Worm (Caenorhabditis elegans) whole organism, L4 larva: Measurements from ENCODE around the gene M151.2.
A peak's percentile ranks its signal among the peaks of the same experiment; 100 is the strongest.

Experiments used
- D1046.2 ChIP-seq: fragments of 200-800 bp; sonication (Bioruptor generic); IDR thresholded peaks from 2 replicates; pipeline ENCODE4 v1.3.6; 2022; ENCODE audit warnings: missing genetic modification characterization, missing compliant biosample characterization
- F44E2.7 ChIP-seq: fragments of 200-800 bp; sonication (Bioruptor generic); IDR thresholded peaks from 2 replicates; pipeline ENCODE4 v2.1.2; 2022; ENCODE audit warnings: missing genetic modification characterization, missing compliant biosample characterization
- F49E8.2 ChIP-seq: sonication (generic microtip); optimal IDR thresholded peaks from 2 replicates; lab custom pipeline; 2016; ENCODE audit warnings: missing compliant biosample characterization, mild to moderate bottlenecking, missing genetic modification characterization, borderline replicate concordance
- T20F7.1 ChIP-seq: fragments of 200-800 bp; sonication (Bioruptor generic); optimal IDR thresholded peaks from 2 replicates; lab custom pipeline; 2018; ENCODE audit warnings: mild to moderate bottlenecking, missing genetic modification characterization, missing compliant biosample characterization
- Y5F2A.4 ChIP-seq: fragments of 200-800 bp; sonication (Bioruptor generic); optimal IDR thresholded peaks from 2 replicates; lab custom pipeline; 2018; ENCODE audit warnings: mild to moderate bottlenecking, missing genetic modification characterization, missing compliant biosample characterization
- Y75B8A.6 ChIP-seq: fragments of 200-800 bp; sonication (Bioruptor generic); IDR thresholded peaks from 2 replicates; pipeline ENCODE4 v1.3.6; 2022; ENCODE audit warnings: missing genetic modification reagents, missing genetic modification characterization, missing compliant biosample characterization
- ZK337.2 ChIP-seq: fragments of 200-800 bp; sonication (Bioruptor generic); IDR thresholded peaks from 2 replicates; pipeline ENCODE4 v1.3.6; 2022; ENCODE audit warnings: missing genetic modification reagents, missing genetic modification characterization, missing compliant biosample characterization
- aha-1 ChIP-seq: fragments of 150-350 bp; peaks from one replicate; lab custom pipeline; 2014; ENCODE audit warnings: missing biosample characterization, missing genetic modification characterization
- attf-4 ChIP-seq: sonication (generic microtip); optimal IDR thresholded peaks from 3 replicates; lab custom pipeline; 2017; ENCODE audit warnings: missing biosample characterization, missing genetic modification characterization
- ceh-82 ChIP-seq: sonication (generic microtip); optimal IDR thresholded peaks from 2 replicates; lab custom pipeline; 2017; ENCODE audit warnings: missing biosample characterization, missing genetic modification characterization
- daf-8 ChIP-seq: fragments of 200-800 bp; sonication (Bioruptor generic); IDR thresholded peaks from 2 replicates; pipeline ENCODE4 v1.3.6; 2022; ENCODE audit warnings: missing genetic modification characterization, missing compliant biosample characterization
- duxl-1 ChIP-seq: sonication (generic microtip); optimal IDR thresholded peaks from 2 replicates; lab custom pipeline; 2016; ENCODE audit warnings: mild to moderate bottlenecking, missing genetic modification characterization, moderate library complexity, missing compliant biosample characterization; ENCODE audit not compliant: poor library complexity
- egl-43 ChIP-seq: fragments of 200-800 bp; sonication (Bioruptor generic); IDR thresholded peaks from 2 replicates; pipeline ENCODE4 v1.3.6; 2022; ENCODE audit warnings: missing genetic modification reagents, missing genetic modification characterization, missing compliant biosample characterization
- fkh-10 ChIP-seq: fragments of 150-350 bp; optimal IDR thresholded peaks from 2 replicates; lab custom pipeline; 2014; ENCODE audit warnings: missing biosample characterization, missing genetic modification reagents, missing genetic modification characterization
- gei-8 ChIP-seq: fragments of 200-800 bp; sonication (Bioruptor generic); optimal IDR thresholded peaks from 2 replicates; lab custom pipeline; 2018; ENCODE audit warnings: mild to moderate bottlenecking, missing genetic modification characterization, missing compliant biosample characterization
- hlh-11 ChIP-seq: fragments of 200-800 bp; sonication (Bioruptor generic); optimal IDR thresholded peaks from 2 replicates; lab custom pipeline; 2018; ENCODE audit warnings: mild to moderate bottlenecking, missing genetic modification characterization, missing compliant biosample characterization
- hlh-30 ChIP-seq: sonication (generic microtip); optimal IDR thresholded peaks from 2 replicates; lab custom pipeline; 2017; ENCODE audit warnings: antibody characterized with exemption, mild to moderate bottlenecking, missing genetic modification characterization, missing compliant biosample characterization; ENCODE audit not compliant: insufficient read depth
- lin-38 ChIP-seq: fragments of 200-800 bp; sonication (Bioruptor generic); IDR thresholded peaks from 2 replicates; pipeline ENCODE4 v1.3.6; 2022; ENCODE audit warnings: missing genetic modification reagents, missing genetic modification characterization, missing compliant biosample characterization
- lsy-2 ChIP-seq, 2 experiments: fragments of 150-350 bp in 1 of 2; sonication (generic microtip) in 1 of 2; optimal IDR thresholded peaks; 2 replicates each; lab custom pipeline; 2014 to 2017; ENCODE audit warnings: missing biosample characterization in 2 of 2, missing genetic modification characterization in 2 of 2
- madf-5 ChIP-seq, 2 experiments: fragments of 200-800 bp; sonication (Bioruptor generic); IDR thresholded peaks; 2 replicates each; pipeline ENCODE4 v1.3.6; 2022; ENCODE audit warnings: missing compliant biosample characterization in 2 of 2, missing genetic modification characterization in 2 of 2
- madf-9 ChIP-seq: fragments of 200-800 bp; sonication (Bioruptor generic); conservative IDR thresholded peaks from 2 replicates; pipeline ENCODE4 v1.3.6; 2022; ENCODE audit warnings: missing genetic modification reagents, missing genetic modification characterization, missing compliant biosample characterization
- mep-1 ChIP-seq: fragments of 150-350 bp; sonication (generic microtip); optimal IDR thresholded peaks from 3 replicates; lab custom pipeline; 2014; ENCODE audit warnings: missing biosample characterization, missing genetic modification characterization
- mxl-2 ChIP-seq: fragments of 200-800 bp; sonication (Bioruptor generic); conservative IDR thresholded peaks from 2 replicates; pipeline ENCODE4 v1.3.6; 2022; ENCODE audit warnings: missing genetic modification reagents, missing genetic modification characterization, missing compliant biosample characterization
- nhr-48 ChIP-seq: sonication (generic microtip); optimal IDR thresholded peaks from 2 replicates; lab custom pipeline; 2016; ENCODE audit warnings: mild to moderate bottlenecking, missing genetic modification characterization, missing compliant biosample characterization
- nhr-77 ChIP-seq: fragments of 150-350 bp; optimal IDR thresholded peaks from 2 replicates; lab custom pipeline; 2014; ENCODE audit warnings: missing biosample characterization, missing genetic modification characterization
- saeg-2 ChIP-seq: fragments of 200-800 bp; sonication (Bioruptor generic); IDR thresholded peaks from 2 replicates; pipeline ENCODE4 v1.3.6; 2022; ENCODE audit warnings: missing genetic modification reagents, missing genetic modification characterization, missing compliant biosample characterization
- sdz-12 ChIP-seq: fragments of 200-800 bp; sonication (Bioruptor generic); optimal IDR thresholded peaks from 2 replicates; lab custom pipeline; 2018; ENCODE audit warnings: mild to moderate bottlenecking, missing genetic modification characterization, missing compliant biosample characterization
- snpc-1.2 ChIP-seq: fragments of 200-800 bp; sonication (Bioruptor generic); IDR thresholded peaks from 2 replicates; pipeline ENCODE4 v1.3.6; 2022; ENCODE audit warnings: missing genetic modification reagents, missing genetic modification characterization, missing compliant biosample characterization
- snpc-4 ChIP-seq: fragments of 150-350 bp; optimal IDR thresholded peaks from 2 replicates; lab custom pipeline; 2014; ENCODE audit warnings: missing biosample characterization, missing genetic modification characterization
- spr-3 ChIP-seq: fragments of 200-800 bp; sonication (Bioruptor generic); optimal IDR thresholded peaks from 2 replicates; lab custom pipeline; 2018; ENCODE audit warnings: mild to moderate bottlenecking, missing genetic modification characterization, missing compliant biosample characterization
- unc-130 ChIP-seq: sonication (generic microtip); optimal IDR thresholded peaks from 2 replicates; lab custom pipeline; 2016; ENCODE audit warnings: missing genetic modification reagents, missing genetic modification characterization, missing compliant biosample characterization
- unc-62 ChIP-seq, 3 experiments: fragments of 150-350 bp in 1 of 3; sonication (generic microtip); optimal IDR thresholded peaks in 2 of 3; peaks in 1 of 3; 1 replicate in 1 of 3; 2 replicates in 2 of 3; lab custom pipeline; 2014 to 2017; ENCODE audit warnings: missing biosample characterization in 3 of 3, missing genetic modification characterization in 3 of 3, missing genetic modification reagents in 3 of 3, missing genotype in 1 of 3
- zfp-2 ChIP-seq: sonication (generic microtip); optimal IDR thresholded peaks from 2 replicates; lab custom pipeline; 2016; ENCODE audit warnings: mild to moderate bottlenecking, missing genetic modification characterization, missing compliant biosample characterization

The M151.2 gene

DNA sequence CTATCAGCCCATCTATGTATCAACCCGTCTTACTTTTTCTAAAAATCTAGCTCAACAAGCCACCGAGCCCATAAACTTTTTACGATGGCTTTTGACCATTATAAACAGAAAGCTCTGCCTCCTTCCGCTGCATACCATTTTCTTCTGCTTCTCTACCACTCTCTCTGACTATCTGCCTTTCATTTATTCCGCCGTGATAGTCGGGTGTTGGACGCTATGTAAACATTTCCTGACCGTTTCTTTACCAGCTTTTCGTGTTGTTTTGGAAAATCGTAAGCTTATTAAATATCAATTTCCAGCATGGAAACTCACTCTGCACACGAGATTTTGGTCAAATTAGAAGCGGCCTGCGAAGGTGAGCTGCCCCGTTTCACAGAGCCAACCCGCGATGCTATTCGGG is 13.4 kb upstream of the M151.2 start, which contains the start of gene F40E12.1:
Gene F40E12.1 (plus strand): TSS at position 301 of the 400 bp plus-strand sequence.
- TF ChIP-seq Y75B8A.6 (no peak), F49E8.2 (tag; lab: Kevin White, UChicago) (no peak), D1046.2 (no peak), gei-8 (GFP tag; lab: Kevin White, UChicago) (no peak), snpc-1.2 (no peak), hlh-30 (tag; lab: Kevin White, UChicago) (no peak), unc-130 (GFP tag; lab: Kevin White, UChicago) (no peak), hlh-11 (no peak)

DNA sequence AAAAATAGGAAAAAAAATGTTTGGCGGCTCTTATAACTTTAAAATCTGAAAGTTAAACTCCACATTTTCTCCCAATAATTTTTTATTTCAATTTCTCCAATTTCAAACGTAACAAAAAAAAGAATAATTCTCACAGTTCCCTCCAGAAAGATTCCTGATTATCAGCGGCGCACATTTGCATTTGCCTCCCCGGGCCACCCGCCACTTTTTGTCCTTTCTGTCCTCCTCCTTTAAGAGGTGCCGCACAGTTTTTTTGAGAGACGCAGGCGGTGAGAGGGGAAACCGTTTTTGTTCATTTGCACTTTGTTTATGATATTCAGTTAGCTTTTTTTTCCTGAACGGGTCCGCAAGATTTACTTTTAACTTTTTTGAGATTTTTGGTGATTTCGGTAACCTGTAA is 10.0 kb upstream of the M151.2 start:
- TF ChIP-seq aha-1 (peak; percentile 48), nhr-48 (tag; lab: Kevin White, UChicago) (no peak)

ce11 chrII:3622014-3622413 is 8.9 kb upstream of the M151.2 start, which contains the start of gene M151.7:
Gene M151.7, plus strand, starts transcription at chrII:3622314.
- no peak for TF ChIP-seq lsy-2 (tag; optimal IDR thresholded peaks at IDR 0.05; lab: Kevin White, UChicago)
- no peak for TF ChIP-seq egl-43
- TF ChIP-seq hlh-30 (tag; lab: Kevin White, UChicago): no peak
- no peak for TF ChIP-seq fkh-10
- TF ChIP-seq spr-3 (GFP tag; lab: Kevin White, UChicago): no peak
- no peak for TF ChIP-seq F44E2.7 (GFP tag; lab: Robert Waterston, UW)
- no peak for TF ChIP-seq madf-5 (GFP tag; IDR thresholded peaks at IDR 0.05; lab: Robert Waterston, UW)
- TF ChIP-seq daf-8 (GFP tag; lab: Robert Waterston, UW): no peak
- no peak for TF ChIP-seq madf-9
- TF ChIP-seq ceh-82 (tag; lab: Kevin White, UChicago): no peak
- no peak for TF ChIP-seq mep-1 (tag; lab: Kevin White, UChicago)
- TF ChIP-seq lin-38 (GFP tag; lab: Robert Waterston, UW): no peak
- no peak for TF ChIP-seq duxl-1 (tag; lab: Kevin White, UChicago)
- TF ChIP-seq T20F7.1 (GFP tag; lab: Kevin White, UChicago): no peak
- no peak for TF ChIP-seq saeg-2
- no peak for TF ChIP-seq Y5F2A.4 (GFP tag; lab: Kevin White, UChicago)
- no peak for TF ChIP-seq aha-1
- TF ChIP-seq ZK337.2 (GFP tag; lab: Robert Waterston, UW): no peak
- no peak for TF ChIP-seq nhr-77 (tag; lab: Kevin White, UChicago)

ce11 chrII:3626872-3627271 is 4.0 kb upstream of the M151.2 start, which contains the start of gene M151.3:
Gene M151.3, plus strand, starts transcription at chrII:3627172.
- TF ChIP-seq lin-38 (GFP tag; lab: Robert Waterston, UW): no peak
- TF ChIP-seq unc-62 (GFP tag; optimal IDR thresholded peaks at IDR 0.05 in 1 of 2; lab: Kevin White, UChicago): peak in 1 of 2 experiments; percentile 3
- no peak for TF ChIP-seq unc-62 (tag; optimal IDR thresholded peaks at IDR 0.05; lab: Kevin White, UChicago)

DNA sequence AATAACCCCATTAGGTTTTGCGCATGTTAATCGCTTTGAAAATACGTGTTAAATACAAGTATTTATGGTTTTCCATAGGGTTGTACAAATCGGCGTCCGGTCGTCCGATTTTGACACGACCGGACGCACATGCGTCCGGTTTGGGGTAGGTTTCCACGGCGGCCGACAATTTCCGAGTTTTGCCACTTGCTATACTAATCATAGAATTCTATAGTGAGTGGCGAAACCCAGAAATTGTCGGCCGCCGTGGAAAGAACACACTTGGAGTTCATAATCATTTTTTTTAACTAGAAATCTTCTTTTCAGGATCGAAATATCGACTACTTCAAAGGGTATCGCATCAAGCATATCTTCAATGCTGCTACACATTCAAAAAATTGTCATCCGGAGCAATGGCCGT is 3.9 kb downstream of the M151.2 start:
- TF ChIP-seq unc-62 (GFP tag; optimal IDR thresholded peaks at IDR 0.05 in 1 of 2; lab: Kevin White, UChicago) (peak in 1 of 2 experiments; percentile 82), unc-62 (tag; optimal IDR thresholded peaks at IDR 0.05; lab: Kevin White, UChicago) (no peak), F49E8.2 (tag; lab: Kevin White, UChicago) (no peak)

ce11 chrII:3639238-3639637 is 8.3 kb downstream of the M151.2 start, which contains the start of gene fbxb-31:
Gene fbxb-31, minus strand, starts transcription at chrII:3639338.
- TF ChIP-seq saeg-2: no peak
- TF ChIP-seq, all 104 proteins: peak for 0

- no peak for TF ChIP-seq attf-4 (tag; lab: Kevin White, UChicago)
- TF ChIP-seq zfp-2 (tag; lab: Kevin White, UChicago): no peak
- no peak for TF ChIP-seq mxl-2 (GFP tag; lab: Robert Waterston, UW)
- TF ChIP-seq snpc-4 (tag; lab: Kevin White, UChicago): no peak
- TF ChIP-seq sdz-12: no peak
Observed at ce11 chrII:3640197-3640596, 9.3 kb downstream of the M151.2 start, which contains the start of gene M151.10. Gene M151.10, minus strand, starts transcription at chrII:3640297.
